Fruit fly (Drosophila melanogaster) S2 (cell line): ENCODE results near the gene eIF1.

Experiments used
- CG8478 ChIP-seq: fragments of >200 bp; optimal IDR thresholded peaks from 2 replicates; lab custom pipeline; 2018
- CTCF ChIP-seq, 2 experiments: fragments of >200 bp; optimal IDR thresholded peaks; 2 replicates each; lab custom pipeline; 2018

Gene eIF1

dm6 chr3L:3222643-3223389, at the start of gene eIF1, which contains the start of gene RpL28:
TSS of gene eIF1 (plus strand) at chr3L:3223341.
TSS of gene RpL28 (minus strand) at chr3L:3222960.
- TF ChIP-seq CG8478 (lab: Kevin White, UChicago) (no peak), CTCF (optimal IDR thresholded peaks at IDR 0.05; lab: Kevin White, UChicago) (no peak)

dm6 chr3L:3177872-3178271, 45.3 kb upstream of the eIF1 start:
- TF ChIP-seq CG8478 (lab: Kevin White, UChicago): no peak
- no peak for TF ChIP-seq CTCF (optimal IDR thresholded peaks at IDR 0.05; lab: Kevin White, UChicago)

dm6 chr3L:3178530-3179096, 44.5 kb upstream of the eIF1 start, which contains the start of the genes MnM and Girdin:
TSS of gene MnM (minus strand) at chr3L:3178580.
TSS of gene Girdin (plus strand) at chr3L:3178930.
- TF ChIP-seq CTCF (optimal IDR thresholded peaks at IDR 0.05; lab: Kevin White, UChicago): peak in 1 of 2 experiments; percentile 46
- no peak for TF ChIP-seq CG8478 (lab: Kevin White, UChicago)

- TF ChIP-seq CTCF (optimal IDR thresholded peaks at IDR 0.05; lab: Kevin White, UChicago): no peak
- no peak for TF ChIP-seq CG8478 (lab: Kevin White, UChicago)
These were observed 43.7 kb upstream of the eIF1 start for dm6 chr3L:3179474-3179873.

- no peak for TF ChIP-seq CG8478 (lab: Kevin White, UChicago)
- no peak for TF ChIP-seq CTCF (optimal IDR thresholded peaks at IDR 0.05; lab: Kevin White, UChicago)
These were observed 39.0 kb upstream of the eIF1 start, which contains the start of gene CG42494 for dm6 chr3L:3184104-3184503. TSS of gene CG42494 (plus strand) at chr3L:3184404.

dm6 chr3L:3186364-3186763, 36.8 kb upstream of the eIF1 start, which contains the start of gene CG32284:
TSS of gene CG32284 (plus strand) at chr3L:3186664.
- no peak for TF ChIP-seq CTCF (optimal IDR thresholded peaks at IDR 0.05; lab: Kevin White, UChicago)
- no peak for TF ChIP-seq CG8478 (lab: Kevin White, UChicago)

dm6 chr3L:3187263-3187662, 35.9 kb upstream of the eIF1 start, which contains the start of gene CG14957:
TSS of gene CG14957 (plus strand) at chr3L:3187563.
- TF ChIP-seq CG8478 (lab: Kevin White, UChicago) (no peak), CTCF (optimal IDR thresholded peaks at IDR 0.05; lab: Kevin White, UChicago) (no peak)

- TF ChIP-seq CG8478 (lab: Kevin White, UChicago): no peak
- TF ChIP-seq CTCF (optimal IDR thresholded peaks at IDR 0.05; lab: Kevin White, UChicago): no peak
These were observed 33.5 kb upstream of the eIF1 start, which contains the start of the genes CG42525 and CG14958 for dm6 chr3L:3189647-3190046. TSS of gene CG42525 (minus strand) at chr3L:3189747. TSS of gene CG14958 (plus strand) at chr3L:3189978.

- TF ChIP-seq CG8478 (lab: Kevin White, UChicago): no peak
These were observed 30.7 kb upstream of the eIF1 start, which contains the start of gene CG14965 for dm6 chr3L:3192333-3192894. TSS of gene CG14965 (minus strand) at chr3L:3192491.

dm6 chr3L:3192912-3193311, 30.2 kb upstream of the eIF1 start, which contains the start of gene Hsp83:
TSS of gene Hsp83 (plus strand) at chr3L:3192969.
- no peak for TF ChIP-seq CG8478 (lab: Kevin White, UChicago)
- no peak for TF ChIP-seq CTCF (optimal IDR thresholded peaks at IDR 0.05; lab: Kevin White, UChicago)

dm6 chr3L:3194059-3194458, 29.1 kb upstream of the eIF1 start:
- TF ChIP-seq CTCF (optimal IDR thresholded peaks at IDR 0.05; lab: Kevin White, UChicago) (no peak), CG8478 (lab: Kevin White, UChicago) (no peak)

dm6 chr3L:3197464-3197863, 25.7 kb upstream of the eIF1 start, which contains the start of gene CG14966:
TSS of gene CG14966 (minus strand) at chr3L:3197631.
- TF ChIP-seq CG8478 (lab: Kevin White, UChicago) (no peak), CTCF (optimal IDR thresholded peaks at IDR 0.05; lab: Kevin White, UChicago) (peak in 1 of 2 experiments; percentile 39)

- TF ChIP-seq CTCF (optimal IDR thresholded peaks at IDR 0.05; lab: Kevin White, UChicago) (no peak), CG8478 (lab: Kevin White, UChicago) (no peak)
These were observed 24.4 kb upstream of the eIF1 start, which contains the start of the genes CG32276 and gry for dm6 chr3L:3198447-3199402. TSS of gene CG32276 (minus strand) at chr3L:3199047. TSS of gene gry (plus strand) at chr3L:3199090.
